Worm (Caenorhabditis elegans) whole organism, mixed stage, embryonic: ENCODE data around the gene F52E1.14.

Experiments
- M03D4.4 ChIP-seq: sonication (generic microtip); optimal IDR thresholded peaks from 2 replicates; lab custom pipeline; 2017; ENCODE audit warnings: mild to moderate bottlenecking, missing genetic modification characterization, missing compliant biosample characterization
- blmp-1 ChIP-seq: fragments of 150-350 bp; optimal IDR thresholded peaks from 2 replicates; lab custom pipeline; 2014; ENCODE audit warnings: missing biosample characterization, missing genetic modification characterization
- ceh-83 ChIP-seq: fragments of 200-800 bp; sonication (Bioruptor generic); optimal IDR thresholded peaks from 2 replicates; lab custom pipeline; 2018; ENCODE audit warnings: mild to moderate bottlenecking, missing genetic modification characterization, missing compliant biosample characterization
- lsy-2 ChIP-seq: fragments of 150-350 bp; optimal IDR thresholded peaks from 2 replicates; lab custom pipeline; 2014; ENCODE audit warnings: missing biosample characterization, missing genetic modification characterization
- mep-1 ChIP-seq: fragments of 150-350 bp; optimal IDR thresholded peaks from 2 replicates; lab custom pipeline; 2017; ENCODE audit warnings: missing biosample characterization, missing genetic modification reagents, missing genetic modification characterization, inconsistent platforms
- nhr-237 ChIP-seq: fragments of 150-350 bp; optimal IDR thresholded peaks from 2 replicates; lab custom pipeline; 2014; ENCODE audit warnings: missing biosample characterization, missing genetic modification characterization
- nhr-28 ChIP-seq: fragments of 150-350 bp; optimal IDR thresholded peaks from 2 replicates; lab custom pipeline; 2014; ENCODE audit warnings: missing biosample characterization, missing genetic modification characterization
- nhr-76 ChIP-seq: sonication (generic microtip); optimal IDR thresholded peaks from 2 replicates; lab custom pipeline; 2017; ENCODE audit warnings: missing biosample characterization, missing genetic modification characterization
- pha-4 ChIP-seq: fragments of 150-350 bp; optimal IDR thresholded peaks from 2 replicates; lab custom pipeline; 2018; ENCODE audit warnings: missing biosample characterization, missing genetic modification reagents, missing genetic modification characterization
- snpc-4 ChIP-seq: fragments of 150-350 bp; optimal IDR thresholded peaks from 2 replicates; lab custom pipeline; 2014; ENCODE audit warnings: missing biosample characterization, missing genetic modification characterization
- sptf-1 ChIP-seq: sonication (generic microtip); optimal IDR thresholded peaks from 2 replicates; lab custom pipeline; 2017; ENCODE audit warnings: mild to moderate bottlenecking, missing genetic modification characterization, moderate library complexity, missing compliant biosample characterization
- unc-39 ChIP-seq: fragments of 150-350 bp; optimal IDR thresholded peaks from 2 replicates; lab custom pipeline; 2014; ENCODE audit warnings: missing biosample characterization, missing genetic modification characterization
- unc-62 ChIP-seq: fragments of 150-350 bp; optimal IDR thresholded peaks from 2 replicates; lab custom pipeline; 2014; ENCODE audit warnings: missing biosample characterization, missing genetic modification reagents, missing genetic modification characterization
- ztf-11 ChIP-seq: fragments of 150-350 bp; optimal IDR thresholded peaks from 2 replicates; lab custom pipeline; 2014; ENCODE audit warnings: missing biosample characterization, missing genetic modification characterization

- TF ChIP-seq unc-39 (tag; lab: Kevin White, UChicago) (no peak), unc-62 (GFP tag; lab: Kevin White, UChicago) (no peak), pha-4 (no peak), ztf-11 (tag; lab: Kevin White, UChicago) (no peak), ceh-83 (GFP tag; lab: Kevin White, UChicago) (no peak), lsy-2 (no peak), M03D4.4 (tag; lab: Kevin White, UChicago) (no peak), nhr-28 (tag; lab: Kevin White, UChicago) (no peak), snpc-4 (tag; lab: Kevin White, UChicago) (no peak), mep-1 (tag; lab: Kevin White, UChicago) (no peak), sptf-1 (tag; lab: Kevin White, UChicago) (no peak), blmp-1 (tag; lab: Kevin White, UChicago) (no peak), nhr-237 (tag; lab: Kevin White, UChicago) (no peak), nhr-76 (tag; lab: Kevin White, UChicago) (no peak)
These were observed 17.5 kb downstream of the F52E1.14 start for ce11 chrV:8401267-8401666.
